Fruit fly (Drosophila melanogaster) whole organism, prepupa: ENCODE results near the gene CG42828.
A peak's percentile ranks its signal among the peaks of the same experiment; 100 is the strongest.

Experiments
- Blimp-1 ChIP-seq: fragments of 200-800 bp; sonication (Bioruptor generic); optimal IDR thresholded peaks from 3 replicates; lab custom pipeline; 2017; ENCODE audit warnings: missing biosample characterization, missing genetic modification characterization, mild to moderate bottlenecking, moderate library complexity, missing genetic modification reagents
- CG10631 ChIP-seq: fragments of 200-800 bp; sonication (Bioruptor generic); optimal IDR thresholded peaks from 2 replicates; lab custom pipeline; 2016; ENCODE audit warnings: missing biosample characterization, missing genetic modification characterization
- CG10669 ChIP-seq: fragments of 200-800 bp; sonication (Bioruptor generic); optimal IDR thresholded peaks from 3 replicates; lab custom pipeline; 2018; ENCODE audit warnings: missing biosample characterization, mild to moderate bottlenecking, missing genetic modification characterization, moderate library complexity
- CG11294 ChIP-seq: fragments of 200-800 bp; sonication (Bioruptor generic); IDR thresholded peaks from 2 replicates; pipeline ENCODE4 v1.3.6; 2022; ENCODE audit warnings: missing biosample characterization, missing genetic modification characterization
- CG11902 ChIP-seq: fragments of 200-800 bp; sonication (Bioruptor generic); optimal IDR thresholded peaks from 3 replicates; lab custom pipeline; 2016; ENCODE audit warnings: missing biosample characterization, missing genetic modification characterization
- CG15336 ChIP-seq: fragments of 200-800 bp; sonication (Bioruptor generic); IDR thresholded peaks from 2 replicates; pipeline ENCODE4 v1.3.6; 2022; ENCODE audit warnings: missing biosample characterization, missing genetic modification characterization
- CG1621 ChIP-seq: fragments of 200-800 bp; sonication (Bioruptor generic); optimal IDR thresholded peaks from 3 replicates; lab custom pipeline; 2018; ENCODE audit warnings: missing biosample characterization, mild to moderate bottlenecking, missing genetic modification characterization
- CG3032 ChIP-seq: fragments of 200-800 bp; optimal IDR thresholded peaks from 2 replicates; lab custom pipeline; 2019; ENCODE audit warnings: missing biosample characterization, mild to moderate bottlenecking, missing genetic modification characterization, moderate library complexity
- CG31627 ChIP-seq: fragments of 200-800 bp; sonication (Bioruptor generic); optimal IDR thresholded peaks from 3 replicates; lab custom pipeline; 2016; ENCODE audit warnings: missing biosample characterization, missing genetic modification characterization
- CG32006 ChIP-seq: fragments of 200-800 bp; sonication (Bioruptor generic); optimal IDR thresholded peaks from 3 replicates; lab custom pipeline; 2017; ENCODE audit warnings: missing biosample characterization, mild to moderate bottlenecking, missing genetic modification characterization
- CG34406 ChIP-seq: fragments of 200-800 bp; sonication (Bioruptor generic); optimal IDR thresholded peaks from 3 replicates; lab custom pipeline; 2016; ENCODE audit warnings: missing biosample characterization, missing genetic modification characterization
- CG3919 ChIP-seq: fragments of 200-800 bp; sonication (Bioruptor generic); optimal IDR thresholded peaks from 3 replicates; lab custom pipeline; 2016; ENCODE audit warnings: missing biosample characterization, missing genetic modification characterization
- CG4318 ChIP-seq: fragments of 200-800 bp; sonication (Bioruptor generic); optimal IDR thresholded peaks from 3 replicates; lab custom pipeline; 2017; ENCODE audit warnings: missing biosample characterization, mild to moderate bottlenecking, missing genetic modification characterization
- CG6163 ChIP-seq: fragments of 200-800 bp; sonication (Bioruptor generic); IDR thresholded peaks from 3 replicates; pipeline ENCODE4 v1.3.6; 2022; ENCODE audit warnings: missing biosample characterization, missing genetic modification characterization
- CG6276 ChIP-seq: fragments of 200-800 bp; sonication (Bioruptor generic); optimal IDR thresholded peaks from 2 replicates; lab custom pipeline; 2017; ENCODE audit warnings: missing biosample characterization, mild to moderate bottlenecking, missing genetic modification characterization
- CG6792 ChIP-seq: fragments of 200-800 bp; sonication (Bioruptor generic); optimal IDR thresholded peaks from 3 replicates; lab custom pipeline; 2016; ENCODE audit warnings: missing biosample characterization, missing genetic modification characterization
- CG6808 ChIP-seq: fragments of 200-800 bp; sonication (Bioruptor generic); optimal IDR thresholded peaks from 3 replicates; lab custom pipeline; 2017; ENCODE audit warnings: missing biosample characterization, missing genetic modification characterization, mild to moderate bottlenecking, moderate library complexity, missing genetic modification reagents
- CG6854 ChIP-seq: fragments of 200-800 bp; sonication (Bioruptor generic); optimal IDR thresholded peaks from 2 replicates; lab custom pipeline; 2017; ENCODE audit warnings: missing biosample characterization, mild to moderate bottlenecking, missing genetic modification characterization
- CG7368 ChIP-seq: fragments of 200-800 bp; sonication (Bioruptor generic); optimal IDR thresholded peaks from 3 replicates; lab custom pipeline; 2016; ENCODE audit warnings: missing biosample characterization, missing genetic modification characterization
- CG8119 ChIP-seq: fragments of 200-800 bp; sonication (Bioruptor generic); IDR thresholded peaks from 3 replicates; pipeline ENCODE4 v1.3.6; 2022; ENCODE audit warnings: missing biosample characterization, missing genetic modification characterization
- CG8319 ChIP-seq: fragments of 200-800 bp; sonication (Bioruptor generic); optimal IDR thresholded peaks from 3 replicates; lab custom pipeline; 2016; ENCODE audit warnings: missing biosample characterization, missing genetic modification characterization
- CG8632 ChIP-seq: fragments of 200-800 bp; sonication (Bioruptor generic); optimal IDR thresholded peaks from 3 replicates; lab custom pipeline; 2016; ENCODE audit warnings: missing biosample characterization, missing genetic modification characterization
- CG9139 ChIP-seq: fragments of 200-800 bp; sonication (Bioruptor generic); optimal IDR thresholded peaks from 3 replicates; lab custom pipeline; 2017; ENCODE audit warnings: missing biosample characterization, mild to moderate bottlenecking, missing genetic modification characterization
- Eip78C ChIP-seq: fragments of 200-800 bp; sonication (Bioruptor generic); peaks from one replicate; lab custom pipeline; 2016; ENCODE audit warnings: missing biosample characterization, missing genetic modification characterization
- Eip93F ChIP-seq: fragments of 200-800 bp; sonication (Bioruptor generic); optimal IDR thresholded peaks from 2 replicates; lab custom pipeline; 2016; ENCODE audit warnings: missing biosample characterization, mild to moderate bottlenecking, missing genetic modification characterization
- Ets21C ChIP-seq: fragments of 200-800 bp; sonication (Bioruptor generic); optimal IDR thresholded peaks from 3 replicates; lab custom pipeline; 2016; ENCODE audit warnings: missing biosample characterization, missing genetic modification characterization
- Gug ChIP-seq: fragments of 200-800 bp; sonication (Bioruptor generic); IDR thresholded peaks from 2 replicates; pipeline ENCODE4 v1.3.6; 2022; ENCODE audit warnings: missing biosample characterization, missing genetic modification characterization
- Hr38 ChIP-seq: sonication (Bioruptor generic); optimal IDR thresholded peaks from 2 replicates; lab custom pipeline; 2016; ENCODE audit warnings: missing biosample characterization, missing genetic modification characterization
- Hr39 ChIP-seq: fragments of 200-800 bp; sonication (Bioruptor generic); optimal IDR thresholded peaks from 2 replicates; lab custom pipeline; 2016; ENCODE audit warnings: missing biosample characterization, missing genetic modification characterization
- Hr4 ChIP-seq: fragments of 200-800 bp; sonication (Bioruptor generic); optimal IDR thresholded peaks from 3 replicates; lab custom pipeline; 2016; ENCODE audit warnings: missing biosample characterization, missing genetic modification characterization
- Lpt ChIP-seq: fragments of 200-800 bp; sonication (Bioruptor generic); optimal IDR thresholded peaks from 3 replicates; lab custom pipeline; 2016; ENCODE audit warnings: missing biosample characterization, missing genetic modification characterization
- Met ChIP-seq: fragments of 200-800 bp; sonication (Bioruptor generic); optimal IDR thresholded peaks from 3 replicates; lab custom pipeline; 2016; ENCODE audit warnings: missing biosample characterization, missing genetic modification characterization
- OdsH ChIP-seq: fragments of 200-800 bp; sonication (Bioruptor generic); optimal IDR thresholded peaks from 3 replicates; lab custom pipeline; 2016; ENCODE audit warnings: missing biosample characterization, missing genetic modification characterization
- Smox ChIP-seq: fragments of 200-800 bp; sonication (Bioruptor generic); optimal IDR thresholded peaks from 3 replicates; lab custom pipeline; 2016; ENCODE audit warnings: missing biosample characterization, missing genetic modification characterization
- Sox102F ChIP-seq: fragments of 200-800 bp; sonication (Bioruptor generic); optimal IDR thresholded peaks from 2 replicates; lab custom pipeline; 2016; ENCODE audit warnings: missing biosample characterization, mild to moderate bottlenecking, missing genetic modification characterization
- Sox14 ChIP-seq: fragments of 200-800 bp; sonication (Bioruptor generic); optimal IDR thresholded peaks from 3 replicates; lab custom pipeline; 2016; ENCODE audit warnings: missing biosample characterization, missing genetic modification characterization
- Sox15 ChIP-seq: fragments of 200-800 bp; sonication (Bioruptor generic); optimal IDR thresholded peaks from 3 replicates; lab custom pipeline; 2016; ENCODE audit warnings: missing biosample characterization, missing genetic modification characterization
- achi ChIP-seq: fragments of 200-800 bp; sonication (Bioruptor generic); optimal IDR thresholded peaks from 3 replicates; lab custom pipeline; 2016; ENCODE audit warnings: missing biosample characterization, missing genetic modification characterization
- cyc ChIP-seq: fragments of 200-800 bp; sonication (Bioruptor generic); optimal IDR thresholded peaks from 3 replicates; lab custom pipeline; 2016; ENCODE audit warnings: missing biosample characterization, missing genetic modification characterization
- dsx ChIP-seq: fragments of 200-800 bp; optimal IDR thresholded peaks from 3 replicates; lab custom pipeline; 2019; ENCODE audit warnings: missing biosample characterization, mild to moderate bottlenecking, missing genetic modification characterization, moderate library complexity; ENCODE audit not compliant: poor library complexity, severe bottlenecking
- eg ChIP-seq: fragments of 200-800 bp; sonication (Bioruptor generic); IDR thresholded peaks from 3 replicates; pipeline ENCODE4 v1.3.6; 2022; ENCODE audit warnings: missing biosample characterization, missing genetic modification characterization
- fd59A ChIP-seq: fragments of 200-800 bp; sonication (Bioruptor generic); optimal IDR thresholded peaks from 2 replicates; lab custom pipeline; 2017; ENCODE audit warnings: missing biosample characterization, mild to moderate bottlenecking, missing genetic modification characterization, missing genetic modification reagents
- fd85E ChIP-seq: fragments of 200-800 bp; sonication (Bioruptor generic); optimal IDR thresholded peaks from 3 replicates; lab custom pipeline; 2016; ENCODE audit warnings: missing biosample characterization, missing genetic modification characterization
- lz ChIP-seq: fragments of 200-800 bp; sonication (Bioruptor generic); optimal IDR thresholded peaks from 3 replicates; lab custom pipeline; 2016; ENCODE audit warnings: missing biosample characterization, missing genetic modification characterization
- pdm3 ChIP-seq: fragments of 200-800 bp; sonication (Bioruptor generic); optimal IDR thresholded peaks from 3 replicates; lab custom pipeline; 2016; ENCODE audit warnings: missing biosample characterization, missing genetic modification characterization
- spab ChIP-seq: fragments of 200-800 bp; sonication (Bioruptor generic); optimal IDR thresholded peaks from 2 replicates; lab custom pipeline; 2017; ENCODE audit warnings: missing biosample characterization, mild to moderate bottlenecking, missing genetic modification characterization, missing genetic modification reagents
- ss ChIP-seq, 2 experiments: fragments of 200-800 bp; sonication (Bioruptor generic); optimal IDR thresholded peaks; 2 replicates in 1 of 2; 3 replicates in 1 of 2; lab custom pipeline; 2017 to 2018; ENCODE audit warnings: mild to moderate bottlenecking in 2 of 2, missing biosample characterization in 2 of 2, missing genetic modification characterization in 2 of 2, moderate library complexity in 1 of 2
- svp ChIP-seq: fragments of 200-800 bp; sonication (Bioruptor generic); peaks from one replicate; lab custom pipeline; 2016; ENCODE audit warnings: missing biosample characterization, missing genetic modification characterization

CG42828 gene

DNA sequence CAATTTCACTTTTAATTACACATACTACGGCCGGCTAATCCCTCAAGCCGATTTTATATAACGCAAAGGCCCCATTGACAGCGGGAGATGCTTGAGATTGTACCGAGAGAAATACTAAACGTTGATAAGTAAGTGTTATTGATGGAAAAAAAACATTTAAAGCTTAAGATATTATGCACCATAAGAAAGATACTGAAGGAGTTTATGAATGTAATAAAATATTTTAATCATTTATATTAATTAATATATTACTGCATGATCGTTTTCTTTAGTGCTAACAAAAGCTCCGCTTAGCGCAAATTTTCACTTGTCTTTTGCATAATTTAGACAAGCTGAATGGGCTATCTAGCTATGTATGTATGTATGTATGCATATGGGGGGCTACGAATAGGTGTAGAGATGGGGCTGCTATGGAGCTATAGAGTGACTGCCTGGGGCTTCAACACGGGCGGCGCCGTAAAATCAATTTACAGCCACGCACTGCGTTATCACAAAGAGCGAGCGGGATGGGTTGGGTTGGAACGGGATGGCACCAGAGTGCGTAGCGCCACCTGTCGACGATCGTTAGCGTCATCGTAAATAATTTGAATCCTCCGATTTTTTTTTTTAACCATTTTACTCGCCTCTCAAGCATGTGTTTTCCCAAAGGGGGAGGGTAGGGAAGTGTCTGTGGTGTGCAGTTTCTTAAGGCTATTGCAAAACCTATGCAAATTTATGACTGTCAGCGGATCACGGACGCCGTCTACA lies 23.2 kb downstream of the CG42828 start:
- TF ChIP-seq CG6854 (GFP tag; lab: Kevin White, UChicago) (no peak), eg (GFP tag; lab: Robert Waterston, UW) (peak; percentile 42; the same call in 1 of the 3 replicates), Sox15 (GFP tag; lab: Kevin White, UChicago) (no peak), svp (GFP tag; lab: Kevin White, UChicago) (no peak), cyc (GFP tag; lab: Kevin White, UChicago) (no peak), OdsH (GFP tag; lab: Kevin White, UChicago) (peak; percentile 4), CG10631 (GFP tag; lab: Kevin White, UChicago) (peak; percentile 18), CG6276 (GFP tag; lab: Kevin White, UChicago) (peak; percentile 55), CG6792 (GFP tag; lab: Kevin White, UChicago) (no peak), achi (GFP tag; lab: Kevin White, UChicago) (peak; percentile 2), CG11902 (GFP tag; lab: Kevin White, UChicago) (no peak), Hr4 (GFP tag; lab: Kevin White, UChicago) (peak; percentile 39), ss (GFP tag; optimal IDR thresholded peaks at IDR 0.05; lab: Kevin White, UChicago) (no peak), Sox14 (GFP tag; lab: Kevin White, UChicago) (no peak), CG6808 (no peak), spab (GFP tag; lab: Kevin White, UChicago) (no peak), Gug (GFP tag; lab: Robert Waterston, UW) (no peak), Eip78C (GFP tag; lab: Kevin White, UChicago) (peak; percentile 63), CG15336 (peak; percentile 69), Blimp-1 (GFP tag; lab: Kevin White, UChicago) (no peak), Met (GFP tag; lab: Kevin White, UChicago) (no peak), Hr39 (GFP tag; lab: Kevin White, UChicago) (no peak), CG7368 (GFP tag; lab: Kevin White, UChicago) (no peak), Hr38 (no peak), CG6163 (GFP tag; lab: Robert Waterston, UW) (0 out of 3 replicates have a peak, but pooled peaks have one; percentile 42), Smox (no peak), CG4318 (GFP tag; lab: Kevin White, UChicago) (peak; percentile 19), CG10669 (GFP tag; lab: Kevin White, UChicago) (no peak), CG11294 (GFP tag; lab: Robert Waterston, UW) (no peak), Lpt (GFP tag; lab: Kevin White, UChicago) (peak; percentile 19), CG32006 (GFP tag; lab: Kevin White, UChicago) (peak; percentile 63), CG8119 (peak; percentile 77), CG3032 (no peak), Sox102F (no peak), dsx (GFP tag; lab: Kevin White, UChicago) (no peak), lz (GFP tag; lab: Kevin White, UChicago) (no peak), fd59A (GFP tag; lab: Kevin White, UChicago) (no peak), Ets21C (GFP tag; lab: Kevin White, UChicago) (no peak)

DNA sequence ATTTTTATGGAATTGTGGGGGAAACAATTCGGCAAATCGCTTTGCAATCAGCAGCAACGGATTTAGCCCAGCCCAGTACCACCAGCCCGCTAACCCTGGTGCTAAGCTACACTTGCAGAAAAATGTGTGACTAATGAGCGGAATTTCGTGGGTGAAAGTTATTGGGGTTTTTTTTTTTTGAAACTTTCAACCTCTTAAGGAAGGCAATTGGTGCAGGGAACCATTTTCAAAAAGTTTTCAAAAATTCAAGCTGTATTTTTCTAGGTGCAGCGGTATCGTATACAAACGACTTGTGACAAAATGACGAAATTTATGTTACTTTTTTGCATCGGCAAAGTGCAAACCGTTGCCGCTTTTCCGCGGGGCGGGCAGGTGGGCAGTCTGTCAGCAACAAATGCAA lies 25.5 kb downstream of the CG42828 start:
- TF ChIP-seq fd85E (GFP tag; lab: Kevin White, UChicago) (no peak), CG1621 (no peak), Eip93F (GFP tag; lab: Kevin White, UChicago) (no peak), CG8319 (no peak), CG11902 (GFP tag; lab: Kevin White, UChicago) (no peak), CG6276 (GFP tag; lab: Kevin White, UChicago) (peak; percentile 30), dsx (GFP tag; lab: Kevin White, UChicago) (no peak), CG32006 (GFP tag; lab: Kevin White, UChicago) (peak; percentile 59), CG34406 (no peak), Gug (GFP tag; lab: Robert Waterston, UW) (peak; percentile 14; the same call in 1 of the 2 replicates), CG31627 (GFP tag; lab: Kevin White, UChicago) (no peak), OdsH (GFP tag; lab: Kevin White, UChicago) (peak; percentile 24), CG4318 (GFP tag; lab: Kevin White, UChicago) (peak; percentile 11), Sox102F (no peak), CG6792 (GFP tag; lab: Kevin White, UChicago) (no peak), lz (GFP tag; lab: Kevin White, UChicago) (no peak), CG8632 (GFP tag; lab: Kevin White, UChicago) (no peak), CG9139 (GFP tag; lab: Kevin White, UChicago) (no peak), CG15336 (peak; percentile 68), ss (GFP tag; optimal IDR thresholded peaks at IDR 0.05; lab: Kevin White, UChicago) (no peak), Ets21C (GFP tag; lab: Kevin White, UChicago) (no peak), Blimp-1 (GFP tag; lab: Kevin White, UChicago) (no peak), CG3919 (GFP tag; lab: Kevin White, UChicago) (no peak), Smox (no peak), pdm3 (GFP tag; lab: Kevin White, UChicago) (peak; percentile 15), Lpt (GFP tag; lab: Kevin White, UChicago) (peak; percentile 6)
